Fruit fly (Drosophila melanogaster) Kc167 (cell line): Measurements from ENCODE around the gene TwdlJ.

Source experiments
- Myc ChIP-seq: fragments of >200 bp; optimal IDR thresholded peaks from 2 replicates; lab custom pipeline; 2017; ENCODE audit warnings: missing external identifiers
- Sin3A ChIP-seq: fragments of >200 bp; optimal IDR thresholded peaks from 2 replicates; lab custom pipeline; 2018; ENCODE audit warnings: missing external identifiers
- h ChIP-seq: fragments of >200 bp; optimal IDR thresholded peaks from 3 replicates; lab custom pipeline; 2018; ENCODE audit warnings: missing external identifiers
- insv ChIP-seq: fragments of >200 bp; optimal IDR thresholded peaks from 3 replicates; lab custom pipeline; 2018; ENCODE audit warnings: missing external identifiers
- psq ChIP-seq: fragments of >200 bp; optimal IDR thresholded peaks from 2 replicates; lab custom pipeline; 2017; ENCODE audit warnings: missing external identifiers
- ttk ChIP-seq: sonication (Bioruptor generic); optimal IDR thresholded peaks from 2 replicates; lab custom pipeline; 2017; ENCODE audit warnings: missing external identifiers

dm6 chr3R:26615428-26615827, 14.3 kb upstream of the TwdlJ start:
- TF ChIP-seq insv (lab: Kevin White, UChicago) (no peak), psq (lab: Kevin White, UChicago) (no peak), h (lab: Kevin White, UChicago) (no peak), ttk (lab: Kevin White, UChicago) (no peak), Myc (lab: Kevin White, UChicago) (no peak), Sin3A (lab: Kevin White, UChicago) (no peak)
